Worm (Caenorhabditis elegans) whole organism, L1 larva: ENCODE results near the gene cyp-25A4.
A peak's percentile ranks its signal among the peaks of the same experiment; 100 is the strongest.

Experiments
- ceh-90 ChIP-seq: sonication (generic microtip); optimal IDR thresholded peaks from 2 replicates; lab custom pipeline; 2016; ENCODE audit warnings: missing genetic modification characterization, missing compliant biosample characterization
- fkh-10 ChIP-seq: sonication (generic microtip); optimal IDR thresholded peaks from 2 replicates; lab custom pipeline; 2017; ENCODE audit warnings: missing biosample characterization, missing genetic modification reagents, missing genetic modification characterization
- lin-13 ChIP-seq: fragments of 150-350 bp; optimal IDR thresholded peaks from 2 replicates; lab custom pipeline; 2014; ENCODE audit warnings: missing biosample characterization, missing genetic modification reagents, missing genetic modification characterization
- nhr-20 ChIP-seq: sonication (generic microtip); optimal IDR thresholded peaks from 2 replicates; lab custom pipeline; 2016; ENCODE audit warnings: mild to moderate bottlenecking, missing genetic modification characterization, missing compliant biosample characterization
- nhr-28 ChIP-seq: fragments of 150-350 bp; optimal IDR thresholded peaks from 2 replicates; lab custom pipeline; 2014; ENCODE audit warnings: missing biosample characterization, missing genetic modification characterization
- nhr-77 ChIP-seq: fragments of 150-350 bp; optimal IDR thresholded peaks from 2 replicates; lab custom pipeline; 2014; ENCODE audit warnings: missing biosample characterization, missing genetic modification characterization
- skn-1 ChIP-seq: fragments of 150-350 bp; optimal IDR thresholded peaks from 2 replicates; lab custom pipeline; 2014; ENCODE audit warnings: missing biosample characterization, missing genetic modification characterization
- ztf-11 ChIP-seq, 2 experiments: sonication (generic microtip); optimal IDR thresholded peaks; 2 replicates each; lab custom pipeline; 2016 to 2017; ENCODE audit warnings: missing genetic modification characterization in 2 of 2, missing biosample characterization in 1 of 2, missing compliant biosample characterization in 1 of 2

ce11 chrIII:3878986-3879756 lies 27.3 kb upstream of the cyp-25A4 start:
- TF ChIP-seq skn-1 (tag; lab: Kevin White, UChicago): peak; percentile 79
- no peak for TF ChIP-seq nhr-20 (tag; lab: Kevin White, UChicago)
- TF ChIP-seq ztf-11 (tag; optimal IDR thresholded peaks at IDR 0.05; lab: Kevin White, UChicago): no peak
- TF ChIP-seq nhr-28 (tag; lab: Kevin White, UChicago): no peak
- no peak for TF ChIP-seq lin-13
- no peak for TF ChIP-seq nhr-77 (tag; lab: Kevin White, UChicago)
- no peak for TF ChIP-seq ceh-90 (tag; lab: Kevin White, UChicago)
- TF ChIP-seq fkh-10 (GFP tag; lab: Kevin White, UChicago): no peak
